Fruit fly (Drosophila melanogaster) whole organism, prepupa: Measurements from ENCODE around the gene mAChR-C.

Experiments used
- CG6276 ChIP-seq: fragments of 200-800 bp; sonication (Bioruptor generic); optimal IDR thresholded peaks from 2 replicates; lab custom pipeline; 2017; ENCODE audit warnings: missing biosample characterization, mild to moderate bottlenecking, missing genetic modification characterization
- OdsH ChIP-seq: fragments of 200-800 bp; sonication (Bioruptor generic); optimal IDR thresholded peaks from 3 replicates; lab custom pipeline; 2016; ENCODE audit warnings: missing biosample characterization, missing genetic modification characterization
- svp ChIP-seq: fragments of 200-800 bp; sonication (Bioruptor generic); peaks from one replicate; lab custom pipeline; 2016; ENCODE audit warnings: missing biosample characterization, missing genetic modification characterization

DNA sequence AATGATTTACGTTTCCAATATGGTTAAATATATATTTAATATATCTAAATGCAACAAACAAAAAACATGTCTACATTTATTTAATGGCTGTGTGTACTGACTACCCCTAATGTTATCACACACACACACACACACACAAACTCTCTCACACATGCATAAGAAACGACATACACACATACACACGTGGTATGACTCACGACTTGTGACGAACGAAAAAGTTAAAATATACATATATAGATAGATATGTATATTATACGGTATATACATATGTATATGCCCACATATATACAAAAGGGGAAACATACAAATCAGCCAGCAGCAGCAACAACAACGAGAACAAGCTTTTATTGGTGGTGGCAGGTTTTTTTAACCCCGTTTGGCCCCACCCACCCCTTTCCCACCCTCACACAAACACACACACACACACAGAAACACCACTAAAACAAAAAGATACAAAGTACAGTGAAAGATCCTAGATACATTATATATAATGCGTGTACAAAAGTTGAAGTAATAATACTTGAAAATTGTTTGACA lies 42.5 kb upstream of the mAChR-C start:
- TF ChIP-seq OdsH (GFP tag; lab: Kevin White, UChicago) (no peak), CG6276 (GFP tag; lab: Kevin White, UChicago) (no peak), svp (GFP tag; lab: Kevin White, UChicago) (no peak)
